Worm (Caenorhabditis elegans) whole organism, L2 larva: Measurements from ENCODE around the gene nas-18.
"Not testable (repeated sequence)": the region's sequence is repeated elsewhere in the genome, so short reads cannot be mapped to it uniquely, and the experiment has no call there.

Source experiments
- C34F6.9 ChIP-seq: fragments of 150-350 bp; optimal IDR thresholded peaks from 2 replicates; lab custom pipeline; 2014; ENCODE audit warnings: missing biosample characterization, missing genetic modification characterization
- R02D3.7 ChIP-seq: fragments of 150-350 bp; optimal IDR thresholded peaks from 2 replicates; lab custom pipeline; 2014; ENCODE audit warnings: missing biosample characterization, missing genetic modification characterization
- Y55F3AM.14 ChIP-seq: fragments of 200-800 bp; sonication (Bioruptor generic); optimal IDR thresholded peaks from 2 replicates; lab custom pipeline; 2018; ENCODE audit warnings: mild to moderate bottlenecking, missing genetic modification characterization, missing compliant biosample characterization
- alr-1 ChIP-seq: fragments of 150-350 bp; optimal IDR thresholded peaks from 2 replicates; lab custom pipeline; 2014; ENCODE audit warnings: missing biosample characterization, missing genetic modification characterization
- aly-2 ChIP-seq: fragments of 150-350 bp; optimal IDR thresholded peaks from 2 replicates; lab custom pipeline; 2014; ENCODE audit warnings: missing biosample characterization, missing genetic modification characterization
- ama-1 ChIP-seq: fragments of 150-350 bp; optimal IDR thresholded peaks from 2 replicates; lab custom pipeline; 2018; ENCODE audit warnings: inconsistent platforms
- blmp-1 ChIP-seq: sonication (generic microtip); optimal IDR thresholded peaks from 2 replicates; lab custom pipeline; 2017; ENCODE audit warnings: missing genetic modification characterization, mild to moderate bottlenecking, missing compliant biosample characterization, antibody characterized with exemption, moderate library complexity; ENCODE audit not compliant: insufficient read depth
- ceh-16 ChIP-seq: fragments of 150-350 bp; optimal IDR thresholded peaks from 2 replicates; lab custom pipeline; 2014; ENCODE audit warnings: missing biosample characterization, missing genetic modification characterization
- dmd-4 ChIP-seq: sonication (generic microtip); optimal IDR thresholded peaks from 2 replicates; lab custom pipeline; 2017; ENCODE audit warnings: missing biosample characterization, missing genetic modification characterization
- egl-27 ChIP-seq: sonication (generic microtip); optimal IDR thresholded peaks from 3 replicates; lab custom pipeline; 2017; ENCODE audit warnings: missing biosample characterization, missing genetic modification reagents, missing genetic modification characterization
- elt-1 ChIP-seq: fragments of 150-350 bp; optimal IDR thresholded peaks from 2 replicates; lab custom pipeline; 2014; ENCODE audit warnings: missing biosample characterization, missing genetic modification characterization
- elt-3 ChIP-seq: sonication (generic microtip); optimal IDR thresholded peaks from 2 replicates; lab custom pipeline; 2017; ENCODE audit warnings: missing biosample characterization, missing genetic modification characterization
- fos-1 ChIP-seq: fragments of 150-350 bp; optimal IDR thresholded peaks from 2 replicates; lab custom pipeline; 2014; ENCODE audit warnings: missing biosample characterization, missing genetic modification characterization
- gmeb-1 ChIP-seq: fragments of 150-350 bp; optimal IDR thresholded peaks from 2 replicates; lab custom pipeline; 2014; ENCODE audit warnings: missing biosample characterization, missing genetic modification characterization
- lin-11 ChIP-seq: fragments of 150-350 bp; sonication (generic microtip); optimal IDR thresholded peaks from 2 replicates; lab custom pipeline; 2014; ENCODE audit warnings: missing biosample characterization, missing genetic modification characterization, inconsistent platforms, mixed read lengths
- lin-13 ChIP-seq: fragments of 150-350 bp; optimal IDR thresholded peaks from 2 replicates; lab custom pipeline; 2014; ENCODE audit warnings: missing biosample characterization, missing genetic modification reagents, missing genetic modification characterization
- lin-39 ChIP-seq: fragments of 150-350 bp; optimal IDR thresholded peaks from 2 replicates; lab custom pipeline; 2014; ENCODE audit warnings: missing biosample characterization, missing genetic modification reagents, missing genetic modification characterization
- mab-5 ChIP-seq: fragments of 150-350 bp; optimal IDR thresholded peaks from 2 replicates; lab custom pipeline; 2014; ENCODE audit warnings: missing biosample characterization, missing genetic modification characterization
- mdl-1 ChIP-seq, 2 experiments: fragments of 150-350 bp in 1 of 2; sonication (generic microtip) in 1 of 2; optimal IDR thresholded peaks; 2 replicates each; lab custom pipeline; 2017; ENCODE audit warnings: missing biosample characterization in 2 of 2, missing genetic modification characterization in 2 of 2
- nhr-11 ChIP-seq: fragments of 150-350 bp; optimal IDR thresholded peaks from 2 replicates; lab custom pipeline; 2014; ENCODE audit warnings: missing biosample characterization, missing genetic modification characterization
- nhr-12 ChIP-seq: fragments of 150-350 bp; optimal IDR thresholded peaks from 2 replicates; lab custom pipeline; 2014; ENCODE audit warnings: missing biosample characterization, missing genetic modification characterization
- nhr-129 ChIP-seq: fragments of 150-350 bp; optimal IDR thresholded peaks from 2 replicates; lab custom pipeline; 2014; ENCODE audit warnings: missing biosample characterization, missing genetic modification characterization
- nhr-237 ChIP-seq: fragments of 150-350 bp; optimal IDR thresholded peaks from 2 replicates; lab custom pipeline; 2014; ENCODE audit warnings: missing biosample characterization, missing genetic modification characterization
- nhr-25 ChIP-seq: fragments of 150-350 bp; sonication (generic microtip); optimal IDR thresholded peaks from 3 replicates; lab custom pipeline; 2014; ENCODE audit warnings: missing biosample characterization, missing genetic modification characterization
- nhr-6 ChIP-seq: fragments of 150-350 bp; optimal IDR thresholded peaks from 2 replicates; lab custom pipeline; 2014; ENCODE audit warnings: missing biosample characterization, missing genetic modification characterization
- nhr-77 ChIP-seq: fragments of 150-350 bp; optimal IDR thresholded peaks from 2 replicates; lab custom pipeline; 2014; ENCODE audit warnings: missing biosample characterization, missing genetic modification characterization
- peb-1 ChIP-seq: fragments of 150-350 bp; optimal IDR thresholded peaks from 2 replicates; lab custom pipeline; 2014; ENCODE audit warnings: missing biosample characterization, missing genetic modification characterization
- sem-4 ChIP-seq: fragments of 150-350 bp; optimal IDR thresholded peaks from 2 replicates; lab custom pipeline; 2014; ENCODE audit warnings: missing biosample characterization, missing genetic modification reagents, missing genetic modification characterization
- skn-1 ChIP-seq: sonication (generic microtip); optimal IDR thresholded peaks from 2 replicates; lab custom pipeline; 2017; ENCODE audit warnings: missing biosample characterization, missing genetic modification characterization
- sma-3 ChIP-seq: sonication (generic microtip); optimal IDR thresholded peaks from 2 replicates; lab custom pipeline; 2016; ENCODE audit warnings: missing genetic modification reagents, missing genetic modification characterization, missing compliant biosample characterization
- sma-9 ChIP-seq, 2 experiments: fragments of 150-350 bp in 1 of 2; sonication (generic microtip) in 1 of 2; optimal IDR thresholded peaks; 2 replicates each; lab custom pipeline; 2014 to 2016; ENCODE audit warnings: missing genetic modification characterization in 2 of 2, mild to moderate bottlenecking in 1 of 2, missing biosample characterization in 1 of 2, missing compliant biosample characterization in 1 of 2, missing genetic modification reagents in 1 of 2, moderate library complexity in 1 of 2
- unc-39 ChIP-seq: fragments of 150-350 bp; optimal IDR thresholded peaks from 2 replicates; lab custom pipeline; 2014; ENCODE audit warnings: missing biosample characterization, missing genetic modification characterization
- zag-1 ChIP-seq: fragments of 150-350 bp; optimal IDR thresholded peaks from 2 replicates; lab custom pipeline; 2014; ENCODE audit warnings: missing biosample characterization, missing genetic modification characterization
- ztf-11 ChIP-seq: sonication (generic microtip); optimal IDR thresholded peaks from 2 replicates; lab custom pipeline; 2017; ENCODE audit warnings: missing biosample characterization, missing genetic modification characterization
- ztf-4 ChIP-seq: fragments of 150-350 bp; optimal IDR thresholded peaks from 2 replicates; lab custom pipeline; 2014; ENCODE audit warnings: missing biosample characterization, missing genetic modification characterization

The nas-18 gene

DNA sequence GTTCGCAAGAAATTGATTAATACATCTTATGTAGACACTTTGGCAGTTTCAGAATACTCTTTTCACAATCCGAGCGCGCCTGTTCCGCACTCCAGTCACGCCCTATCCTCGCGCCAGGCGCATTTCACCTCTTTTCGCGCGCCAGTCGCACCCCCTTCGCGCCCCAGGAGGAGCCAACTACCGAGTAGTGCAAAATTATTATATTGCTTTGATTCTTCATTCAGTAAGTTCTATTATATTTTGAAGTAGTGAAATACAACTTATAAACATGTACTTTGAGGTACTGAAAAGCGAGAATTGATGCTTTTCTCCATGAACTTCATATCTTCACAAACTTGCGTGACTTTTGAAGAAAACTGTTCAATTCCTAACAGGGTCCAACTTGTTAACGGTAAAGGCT, at the start of gene nas-18:
Gene nas-18, plus strand, starts transcription at position 301 of the 400 bp plus-strand sequence.
- TF ChIP-seq unc-39 (tag; lab: Kevin White, UChicago); nhr-129; fos-1 (tag; lab: Kevin White, UChicago): not testable (repeated sequence)

- no peak for TF ChIP-seq ceh-16
- TF ChIP-seq ztf-11 (tag; lab: Kevin White, UChicago): no peak
- TF ChIP-seq nhr-77: no peak
- TF ChIP-seq egl-27 (tag; lab: Kevin White, UChicago): no peak
- TF ChIP-seq nhr-237 (tag; lab: Kevin White, UChicago): no peak
These were observed 49.3 kb upstream of the nas-18 start, which contains the start of gene grl-7 for ce11 chrV:11346912-11347311. Gene grl-7 (minus strand): TSS chrV:11347012.

DNA sequence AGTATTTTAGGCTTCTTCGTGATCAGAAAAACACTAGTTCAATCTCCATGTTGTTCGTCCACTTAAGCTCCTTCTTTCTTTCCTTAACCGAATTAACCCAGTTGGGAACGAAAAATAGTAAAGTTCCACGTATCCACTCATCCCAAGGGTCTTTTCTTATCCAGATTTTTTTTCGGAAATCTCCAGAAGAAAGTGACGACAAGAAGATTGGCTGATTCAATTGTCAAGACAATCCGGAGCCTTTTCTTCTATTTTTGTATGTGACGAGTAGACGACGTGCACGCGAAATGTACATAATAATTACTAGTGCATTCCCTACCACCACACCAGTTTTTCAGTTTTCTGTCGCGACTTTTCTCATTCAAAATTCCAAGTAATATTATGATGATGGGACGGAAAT, 45.0 kb upstream of the nas-18 start:
- no peak for TF ChIP-seq sma-9 (GFP tag; optimal IDR thresholded peaks at IDR 0.05; lab: Kevin White, UChicago)
- no peak for TF ChIP-seq sma-9 (tag; optimal IDR thresholded peaks at IDR 0.05; lab: Kevin White, UChicago)

ce11 chrV:11352893-11353292, 43.3 kb upstream of the nas-18 start, which contains the start of gene npr-25:
Gene npr-25 (minus strand): TSS chrV:11352993.
- TF ChIP-seq ztf-11 (tag; lab: Kevin White, UChicago) (no peak), mdl-1 (tag; optimal IDR thresholded peaks at IDR 0.05; lab: Kevin White, UChicago) (no peak), dmd-4 (tag; lab: Kevin White, UChicago) (no peak), ceh-16 (no peak), mab-5 (no peak), nhr-129 (no peak), egl-27 (tag; lab: Kevin White, UChicago) (no peak), elt-3 (tag; lab: Kevin White, UChicago) (no peak), sem-4 (tag; lab: Kevin White, UChicago) (no peak), nhr-6 (tag; lab: Kevin White, UChicago) (no peak), ama-1 (no peak), lin-39 (tag; lab: Kevin White, UChicago) (no peak), lin-11 (tag; lab: Kevin White, UChicago) (no peak), nhr-25 (no peak), aly-2 (no peak)

DNA sequence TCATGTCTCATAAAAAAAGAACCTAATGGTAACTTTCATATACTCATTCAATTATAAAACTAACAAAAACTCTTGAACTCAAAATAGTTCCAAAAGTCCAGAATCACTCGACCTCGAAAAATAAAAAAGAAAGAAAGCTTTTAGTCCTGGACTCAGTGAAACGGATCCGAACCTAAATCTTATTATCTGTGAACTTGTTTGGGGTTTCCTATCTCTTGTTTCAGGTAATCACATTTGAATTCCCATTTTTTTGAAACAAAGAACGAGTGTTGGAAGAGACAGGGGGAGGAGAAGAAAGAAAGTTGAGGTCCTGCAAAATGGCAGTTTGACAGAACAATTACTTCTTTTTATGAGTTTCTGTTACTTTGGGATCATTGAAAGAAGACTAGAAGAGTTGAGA, 42.0 kb upstream of the nas-18 start:
- TF ChIP-seq nhr-11 (no peak), unc-39 (tag; lab: Kevin White, UChicago) (no peak), lin-39 (tag; lab: Kevin White, UChicago) (no peak), mdl-1 (tag; optimal IDR thresholded peaks at IDR 0.05; lab: Kevin White, UChicago) (no peak), zag-1 (tag; lab: Kevin White, UChicago) (no peak)
- TF ChIP-seq, all 48 proteins: peak for 0

DNA sequence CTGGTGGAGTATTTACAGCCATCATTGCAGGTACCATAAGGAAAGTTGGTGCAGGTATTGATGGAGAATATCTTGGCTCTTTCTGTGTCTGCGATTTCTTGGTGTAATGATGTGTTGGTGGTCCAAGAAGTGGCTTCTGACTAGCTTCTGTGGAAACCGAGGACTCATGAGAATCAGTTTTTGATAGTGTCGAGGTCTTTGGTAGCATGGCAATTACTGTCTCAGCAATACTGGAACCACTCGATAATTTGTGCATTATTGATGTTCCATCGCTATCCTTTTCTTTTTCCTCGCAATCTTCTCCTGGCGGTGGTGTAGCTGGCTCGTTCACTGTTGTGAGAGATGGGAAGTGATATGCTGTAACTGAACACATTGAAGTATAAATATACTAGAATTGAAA, 32.7 kb upstream of the nas-18 start:
- TF ChIP-seq ztf-11 (tag; lab: Kevin White, UChicago): no peak
- no peak for TF ChIP-seq peb-1
- no peak for TF ChIP-seq sma-3 (GFP tag; lab: Kevin White, UChicago)
- no peak for TF ChIP-seq sma-9 (GFP tag; optimal IDR thresholded peaks at IDR 0.05; lab: Kevin White, UChicago)
- no peak for TF ChIP-seq sma-9 (tag; optimal IDR thresholded peaks at IDR 0.05; lab: Kevin White, UChicago)
- no peak for TF ChIP-seq gmeb-1 (tag; lab: Kevin White, UChicago)
- TF ChIP-seq ceh-16: no peak
- no peak for TF ChIP-seq sem-4 (tag; lab: Kevin White, UChicago)
- no peak for TF ChIP-seq elt-1
- no peak for TF ChIP-seq dmd-4 (tag; lab: Kevin White, UChicago)
- no peak for TF ChIP-seq nhr-6 (tag; lab: Kevin White, UChicago)
- no peak for TF ChIP-seq blmp-1 (tag; lab: Kevin White, UChicago)
- no peak for TF ChIP-seq unc-39 (tag; lab: Kevin White, UChicago)
- no peak for TF ChIP-seq skn-1 (tag; lab: Kevin White, UChicago)
- no peak for TF ChIP-seq R02D3.7 (tag; lab: Kevin White, UChicago)
- no peak for TF ChIP-seq Y55F3AM.14 (GFP tag; lab: Kevin White, UChicago)
- TF ChIP-seq, all 48 proteins: peak for 0

ce11 chrV:11366129-11366528, 30.1 kb upstream of the nas-18 start, which contains the start of gene dop-5:
Gene dop-5 (minus strand): TSS chrV:11366229.
- TF ChIP-seq gmeb-1 (tag; lab: Kevin White, UChicago): no peak
- TF ChIP-seq ztf-4: no peak
- TF ChIP-seq C34F6.9 (tag; lab: Kevin White, UChicago): no peak
- no peak for TF ChIP-seq zag-1 (tag; lab: Kevin White, UChicago)
- TF ChIP-seq nhr-129: no peak
- TF ChIP-seq nhr-11: no peak
- no peak for TF ChIP-seq alr-1 (tag; lab: Kevin White, UChicago)
- no peak for TF ChIP-seq nhr-12 (tag; lab: Kevin White, UChicago)
- no peak for TF ChIP-seq lin-13 (GFP tag; lab: Kevin White, UChicago)
- TF ChIP-seq sma-9 (GFP tag; optimal IDR thresholded peaks at IDR 0.05; lab: Kevin White, UChicago): no peak
- no peak for TF ChIP-seq sma-9 (tag; optimal IDR thresholded peaks at IDR 0.05; lab: Kevin White, UChicago)
- TF ChIP-seq fos-1 (tag; lab: Kevin White, UChicago): no peak
